Worm (Caenorhabditis elegans) whole organism, late embryonic: ENCODE results near the gene shpk-1.

ENCODE experiments used
- ama-1 ChIP-seq: fragments of 150-350 bp; optimal IDR thresholded peaks from 2 replicates; lab custom pipeline; 2014
- elt-2 ChIP-seq: sonication (generic microtip); optimal IDR thresholded peaks from 2 replicates; lab custom pipeline; 2016; ENCODE audit warnings: missing genetic modification reagents, missing genetic modification characterization, missing compliant biosample characterization
- fkh-10 ChIP-seq: fragments of 150-350 bp; optimal IDR thresholded peaks from 2 replicates; lab custom pipeline; 2014; ENCODE audit warnings: missing biosample characterization, missing genetic modification reagents, missing genetic modification characterization
- hlh-30 ChIP-seq: sonication (generic microtip); optimal IDR thresholded peaks from 2 replicates; lab custom pipeline; 2017; ENCODE audit warnings: antibody characterized with exemption, missing genetic modification characterization, missing compliant biosample characterization; ENCODE audit not compliant: insufficient read depth
- lim-6 ChIP-seq: sonication (generic microtip); optimal IDR thresholded peaks from 2 replicates; lab custom pipeline; 2016; ENCODE audit warnings: missing genetic modification characterization, missing compliant biosample characterization
- madf-2 ChIP-seq: sonication (generic microtip); optimal IDR thresholded peaks from 2 replicates; lab custom pipeline; 2017; ENCODE audit warnings: missing genetic modification characterization, missing compliant biosample characterization
- nhr-232 ChIP-seq: sonication (generic microtip); optimal IDR thresholded peaks from 2 replicates; lab custom pipeline; 2016; ENCODE audit warnings: missing genetic modification characterization, missing compliant biosample characterization
- pha-4 ChIP-seq: fragments of 150-350 bp; optimal IDR thresholded peaks from 2 replicates; lab custom pipeline; 2018; ENCODE audit warnings: missing biosample characterization, missing genetic modification reagents, missing genetic modification characterization
- pqm-1 ChIP-seq: sonication (generic microtip); optimal IDR thresholded peaks from 2 replicates; lab custom pipeline; 2016; ENCODE audit warnings: missing genetic modification characterization, missing compliant biosample characterization
- sox-4 ChIP-seq: sonication (generic microtip); optimal IDR thresholded peaks from 2 replicates; lab custom pipeline; 2017; ENCODE audit warnings: mild to moderate bottlenecking, missing genetic modification characterization, inconsistent platforms, missing compliant biosample characterization
- tbx-7 ChIP-seq: sonication (generic microtip); optimal IDR thresholded peaks from 2 replicates; lab custom pipeline; 2016; ENCODE audit warnings: missing genotype, missing genetic modification characterization, missing compliant biosample characterization
- unc-86 ChIP-seq: sonication (generic microtip); optimal IDR thresholded peaks from 2 replicates; lab custom pipeline; 2016; ENCODE audit warnings: missing genetic modification characterization, missing compliant biosample characterization

DNA sequence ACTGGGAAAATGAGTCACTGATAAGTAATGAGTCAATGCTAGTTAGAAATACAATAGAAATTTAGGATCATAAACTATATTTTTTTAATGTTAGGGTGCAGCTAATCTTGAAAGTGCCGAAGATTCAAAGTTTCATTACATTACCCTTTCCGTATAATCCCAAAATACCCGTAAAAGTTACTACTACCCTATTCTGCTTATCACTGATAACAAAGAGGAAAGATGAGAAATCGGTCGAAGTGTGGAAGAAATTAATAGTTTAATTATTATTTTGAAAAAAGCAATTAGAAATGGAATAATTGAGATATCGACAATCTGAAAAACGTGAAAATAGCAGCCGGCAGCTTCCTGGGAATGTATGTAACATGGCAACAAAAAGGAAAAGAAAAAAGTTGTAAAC, 955 bp upstream of the shpk-1 start:
- TF ChIP-seq elt-2 (tag; lab: Kevin White, UChicago), result no peak
- TF ChIP-seq pqm-1 (tag; lab: Kevin White, UChicago), result no peak
- no peak for TF ChIP-seq fkh-10
- TF ChIP-seq ama-1 (lab: Kevin White, UChicago), result no peak
- no peak for TF ChIP-seq unc-86 (tag; lab: Kevin White, UChicago)
- no peak for TF ChIP-seq hlh-30 (tag; lab: Kevin White, UChicago)
- no peak for TF ChIP-seq nhr-232 (tag; lab: Kevin White, UChicago)
- no peak for TF ChIP-seq lim-6 (tag; lab: Kevin White, UChicago)
- TF ChIP-seq pha-4 (tag; lab: Kevin White, UChicago), result no peak
- TF ChIP-seq madf-2 (tag; lab: Kevin White, UChicago), result no peak
- no peak for TF ChIP-seq sox-4 (tag; lab: Kevin White, UChicago)
- TF ChIP-seq tbx-7 (tag; lab: Kevin White, UChicago), result no peak
